Worm (Caenorhabditis elegans): Measurements from ENCODE around the gene R04B3.3.

DNA sequence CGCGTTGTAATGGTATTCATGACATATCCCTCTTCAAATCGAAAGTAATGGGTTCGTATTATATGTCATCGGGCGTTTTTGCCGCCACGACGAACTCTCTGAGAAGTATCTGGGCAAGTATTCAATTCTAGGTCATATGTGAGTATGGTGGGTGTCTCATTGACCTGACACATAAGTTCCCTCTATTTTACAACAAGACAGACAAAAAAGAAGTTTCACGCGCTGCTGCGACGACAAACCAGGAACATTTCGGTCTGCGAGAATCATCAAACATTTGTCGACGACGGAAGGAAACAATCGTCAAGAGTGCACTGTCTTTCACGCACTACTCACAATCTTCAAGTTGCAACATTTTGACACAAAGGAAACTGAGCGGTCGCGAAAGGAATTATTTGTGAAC is 50.5 kb downstream of the R04B3.3 start:
- TF ChIP-seq ceh-2 (tag; optimal IDR thresholded peaks at IDR 0.05) (no peak), sox-2 (GFP tag; IDR thresholded peaks at IDR 0.05) (no peak), zip-5 (tag; optimal IDR thresholded peaks at IDR 0.05) (no peak), madf-2 (tag; optimal IDR thresholded peaks at IDR 0.05) (no peak), lin-11 (tag; optimal IDR thresholded peaks at IDR 0.05) (no peak), hlh-8 (tag; optimal IDR thresholded peaks at IDR 0.05) (no peak), pqm-1 (tag; optimal IDR thresholded peaks at IDR 0.05) (no peak), nhr-11 (tag; optimal IDR thresholded peaks at IDR 0.05) (no peak)

Data from whole organism, late embryonic.